Worm (Caenorhabditis elegans) whole organism, late embryonic: ENCODE measurements around the gene B0252.11.

Source experiments
- ceh-18 ChIP-seq: sonication (generic microtip); optimal IDR thresholded peaks from 2 replicates; lab custom pipeline; 2016; ENCODE audit warnings: missing genetic modification characterization, missing compliant biosample characterization
- elt-2 ChIP-seq: sonication (generic microtip); optimal IDR thresholded peaks from 2 replicates; lab custom pipeline; 2016; ENCODE audit warnings: missing genetic modification reagents, missing genetic modification characterization, missing compliant biosample characterization
- ets-4 ChIP-seq: sonication (generic microtip); optimal IDR thresholded peaks from 2 replicates; lab custom pipeline; 2016; ENCODE audit warnings: missing genetic modification characterization, missing compliant biosample characterization
- hlh-30 ChIP-seq: sonication (generic microtip); optimal IDR thresholded peaks from 2 replicates; lab custom pipeline; 2017; ENCODE audit warnings: antibody characterized with exemption, missing genetic modification characterization, missing compliant biosample characterization; ENCODE audit not compliant: insufficient read depth
- unc-55 ChIP-seq: sonication (generic microtip); optimal IDR thresholded peaks from 2 replicates; lab custom pipeline; 2017; ENCODE audit warnings: missing biosample characterization, missing genetic modification reagents, missing genetic modification characterization

ce11 chrII:6943299-6944051 is 25.9 kb upstream of the B0252.11 start:
- TF ChIP-seq hlh-30 (tag; lab: Kevin White, UChicago) = no peak
- peak; percentile 46 for TF ChIP-seq elt-2 (tag; lab: Kevin White, UChicago)
- no peak for TF ChIP-seq ets-4
- no peak for TF ChIP-seq unc-55
- TF ChIP-seq ceh-18 (tag; lab: Kevin White, UChicago) = no peak
